Fruit fly (Drosophila melanogaster): Measurements from ENCODE around the gene CG8620.

- TF ChIP-seq Myc (optimal IDR thresholded peaks at IDR 0.05) (no peak), br (GFP tag; optimal IDR thresholded peaks at IDR 0.05) (no peak), pan (optimal IDR thresholded peaks at IDR 0.05) (no peak), usp (GFP tag; optimal IDR thresholded peaks at IDR 0.05) (no peak), CG9705 (GFP tag; optimal IDR thresholded peaks at IDR 0.05) (no peak), ey (GFP tag; optimal IDR thresholded peaks at IDR 0.05) (no peak), Rel (GFP tag; optimal IDR thresholded peaks at IDR 0.05) (no peak), Rel (tag; optimal IDR thresholded peaks at IDR 0.05) (no peak), Vsx2 (GFP tag; optimal IDR thresholded peaks at IDR 0.05; ENCODE audit: partially characterized antibody) (no peak)
Measured at dm6 chr3L:7156239-7156638, 1.7 kb upstream of the CG8620 start.

All from whole organism, wandering third instar larva.